Worm (Caenorhabditis elegans): ENCODE data around the gene nhr-13.

The nhr-13 gene

ce11 chrV:2200402-2200801 is 8.1 kb downstream of the nhr-13 start:
- TF ChIP-seq nhr-76 (tag; optimal IDR thresholded peaks at IDR 0.05) (no peak), egl-27 (tag; optimal IDR thresholded peaks at IDR 0.05) (no peak), elt-1 (tag; optimal IDR thresholded peaks at IDR 0.05) (no peak), hmg-11 (tag; optimal IDR thresholded peaks at IDR 0.05) (no peak), ceh-9 (tag; optimal IDR thresholded peaks at IDR 0.05) (no peak), lin-15B (tag; optimal IDR thresholded peaks at IDR 0.05) (no peak), aly-2 (tag; optimal IDR thresholded peaks at IDR 0.05) (no peak), nhr-12 (tag; optimal IDR thresholded peaks at IDR 0.05) (no peak), ztf-4 (tag; optimal IDR thresholded peaks at IDR 0.05) (no peak), tbx-2 (tag; optimal IDR thresholded peaks at IDR 0.05) (no peak), jun-1 (tag; optimal IDR thresholded peaks at IDR 0.05) (no peak), unc-62 (GFP tag; optimal IDR thresholded peaks at IDR 0.05) (no peak)

ce11 chrV:2201240-2201639 is 9.0 kb downstream of the nhr-13 start, which contains the start of gene cyp-32B1:
TSS of gene cyp-32B1 (minus strand) at chrV:2201415.
- TF ChIP-seq aly-2 (tag; optimal IDR thresholded peaks at IDR 0.05) (no peak), pha-4 (tag; optimal IDR thresholded peaks at IDR 0.05) (peak; percentile 61), sea-2 (GFP tag; optimal IDR thresholded peaks at IDR 0.05) (no peak), pqm-1 (tag; optimal IDR thresholded peaks at IDR 0.05) (peak; percentile 70), lin-15B (tag; optimal IDR thresholded peaks at IDR 0.05) (no peak), elt-2 (tag; optimal IDR thresholded peaks at IDR 0.05) (peak; percentile 65)

- TF ChIP-seq snpc-4 (tag; optimal IDR thresholded peaks at IDR 0.05) (no peak), ZK546.5 (tag; optimal IDR thresholded peaks at IDR 0.05) (no peak)
These were observed 11.8 kb downstream of the nhr-13 start, which contains the start of gene cyp-33C12 for ce11 chrV:2204080-2204479. TSS of gene cyp-33C12 (minus strand) at chrV:2204400.

- TF ChIP-seq fos-1 (tag; optimal IDR thresholded peaks at IDR 0.05), result no peak
- TF ChIP-seq zag-1 (tag; optimal IDR thresholded peaks at IDR 0.05), result no peak
- no peak for TF ChIP-seq lin-15B (tag; optimal IDR thresholded peaks at IDR 0.05)
- TF ChIP-seq aly-2 (tag; optimal IDR thresholded peaks at IDR 0.05), result no peak
- TF ChIP-seq ZK546.5 (tag; optimal IDR thresholded peaks at IDR 0.05), result no peak
- no peak for TF ChIP-seq ama-1 (optimal IDR thresholded peaks at IDR 0.05)
- no peak for TF ChIP-seq eor-1 (tag; optimal IDR thresholded peaks at IDR 0.05)
These were observed 13.9 kb downstream of the nhr-13 start, which contains the start of gene srt-40 for ce11 chrV:2206181-2206580. TSS of gene srt-40 (minus strand) at chrV:2206281.

- TF ChIP-seq pqm-1 (tag; optimal IDR thresholded peaks at IDR 0.05), result no peak
- TF ChIP-seq nhr-23 (tag; optimal IDR thresholded peaks at IDR 0.05), result no peak
- TF ChIP-seq lin-15B (tag; optimal IDR thresholded peaks at IDR 0.05), result no peak
- no peak for TF ChIP-seq elt-3 (tag; optimal IDR thresholded peaks at IDR 0.05)
- TF ChIP-seq snpc-4 (tag; optimal IDR thresholded peaks at IDR 0.05), result no peak
- no peak for TF ChIP-seq fos-1 (tag; optimal IDR thresholded peaks at IDR 0.05)
- no peak for TF ChIP-seq skn-1 (tag; optimal IDR thresholded peaks at IDR 0.05)
- no peak for TF ChIP-seq nhr-28 (tag; optimal IDR thresholded peaks at IDR 0.05)
- TF ChIP-seq ztf-11 (tag; optimal IDR thresholded peaks at IDR 0.05), result no peak
- no peak for TF ChIP-seq elt-1 (tag; optimal IDR thresholded peaks at IDR 0.05)
- TF ChIP-seq pha-4 (tag; optimal IDR thresholded peaks at IDR 0.05), result no peak
- TF ChIP-seq mml-1 (tag; optimal IDR thresholded peaks at IDR 0.05), result no peak
- no peak for TF ChIP-seq nhr-12 (tag; optimal IDR thresholded peaks at IDR 0.05)
- TF ChIP-seq fkh-2 (tag; optimal IDR thresholded peaks at IDR 0.05), result no peak
These were observed 14.5 kb downstream of the nhr-13 start, which contains the start of gene svh-11 for ce11 chrV:2206801-2207200. TSS of gene svh-11 (plus strand) at chrV:2207101.

ce11 chrV:2207527-2207926 is 15.2 kb downstream of the nhr-13 start:
- TF ChIP-seq fos-1 (tag; optimal IDR thresholded peaks at IDR 0.05) (no peak), nfya-1 (tag; optimal IDR thresholded peaks at IDR 0.05; ENCODE audit: insufficient read depth) (peak; percentile 84)

ce11 chrV:2211936-2212335 is 19.7 kb downstream of the nhr-13 start, which contains the start of gene nhr-133:
TSS of gene nhr-133 (minus strand) at chrV:2212118.
- no peak for TF ChIP-seq tbx-2 (tag; optimal IDR thresholded peaks at IDR 0.05)
- no peak for TF ChIP-seq jun-1 (tag; optimal IDR thresholded peaks at IDR 0.05)
- no peak for TF ChIP-seq nhr-67 (tag; optimal IDR thresholded peaks at IDR 0.05)
- TF ChIP-seq pha-4 (tag; optimal IDR thresholded peaks at IDR 0.05), result peak; percentile 73
- TF ChIP-seq mdl-1 (tag; optimal IDR thresholded peaks at IDR 0.05), result no peak
- no peak for TF ChIP-seq nhr-25 (tag; optimal IDR thresholded peaks at IDR 0.05)
- TF ChIP-seq elt-3 (tag; optimal IDR thresholded peaks at IDR 0.05), result no peak
- TF ChIP-seq elt-2 (tag; optimal IDR thresholded peaks at IDR 0.05), result peak; percentile 38
